Worm (Caenorhabditis elegans) whole organism, late embryonic: ENCODE measurements around the gene ncl-1.

Source experiments
- K09A11.1 ChIP-seq: sonication (generic microtip); optimal IDR thresholded peaks from 2 replicates; lab custom pipeline; 2017; ENCODE audit warnings: antibody characterized with exemption, mild to moderate bottlenecking, missing genetic modification characterization, missing compliant biosample characterization; ENCODE audit not compliant: insufficient read depth
- Y22D7AL.16 ChIP-seq: sonication (generic microtip); optimal IDR thresholded peaks from 2 replicates; lab custom pipeline; 2016; ENCODE audit warnings: missing genetic modification characterization, missing compliant biosample characterization
- ama-1 ChIP-seq: fragments of 150-350 bp; optimal IDR thresholded peaks from 2 replicates; lab custom pipeline; 2014
- ceh-48 ChIP-seq: sonication (generic microtip); optimal IDR thresholded peaks from 2 replicates; lab custom pipeline; 2016; ENCODE audit warnings: missing genetic modification characterization, inconsistent platforms, missing compliant biosample characterization
- fkh-10 ChIP-seq: fragments of 150-350 bp; optimal IDR thresholded peaks from 2 replicates; lab custom pipeline; 2014; ENCODE audit warnings: missing biosample characterization, missing genetic modification reagents, missing genetic modification characterization
- lim-6 ChIP-seq: sonication (generic microtip); optimal IDR thresholded peaks from 2 replicates; lab custom pipeline; 2016; ENCODE audit warnings: missing genetic modification characterization, missing compliant biosample characterization
- mec-3 ChIP-seq: sonication (generic microtip); optimal IDR thresholded peaks from 2 replicates; lab custom pipeline; 2016; ENCODE audit warnings: borderline replicate concordance, missing genetic modification characterization, missing compliant biosample characterization
- nfya-1 ChIP-seq: sonication (generic microtip); optimal IDR thresholded peaks from 2 replicates; lab custom pipeline; 2017; ENCODE audit warnings: missing genetic modification characterization, mild to moderate bottlenecking, missing compliant biosample characterization, antibody characterized with exemption, moderate library complexity
- nhr-11 ChIP-seq: fragments of 150-350 bp; optimal IDR thresholded peaks from 2 replicates; lab custom pipeline; 2014; ENCODE audit warnings: missing biosample characterization, missing genetic modification characterization
- pax-1 ChIP-seq: fragments of 150-350 bp; optimal IDR thresholded peaks from 2 replicates; lab custom pipeline; 2014; ENCODE audit warnings: missing biosample characterization, missing genetic modification characterization
- rnt-1 ChIP-seq: sonication (generic microtip); optimal IDR thresholded peaks from 2 replicates; lab custom pipeline; 2016; ENCODE audit warnings: missing genetic modification characterization, missing compliant biosample characterization
- sox-2 ChIP-seq: fragments of 200-800 bp; sonication (Bioruptor generic); IDR thresholded peaks from 2 replicates; pipeline ENCODE4 v1.3.6; 2022; ENCODE audit warnings: missing genetic modification reagents, missing genetic modification characterization, missing compliant biosample characterization

DNA sequence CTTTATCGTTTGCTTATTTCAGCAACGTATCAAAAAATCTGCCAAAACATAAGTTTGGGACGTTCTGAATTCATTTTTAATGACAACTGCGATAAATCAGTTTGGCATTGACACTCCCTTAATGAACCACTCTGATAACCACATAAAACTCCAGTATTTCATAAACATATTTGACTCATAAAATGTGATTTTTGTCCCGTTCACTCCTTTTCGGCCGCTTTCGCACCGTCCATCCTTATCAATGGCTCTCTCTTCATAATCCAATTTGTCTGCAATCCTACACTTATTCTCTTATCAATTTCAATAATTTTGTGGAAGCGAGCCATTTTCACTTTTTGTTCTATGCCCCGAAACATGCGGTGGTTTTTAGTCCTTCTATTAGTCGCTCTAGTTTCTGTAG lies 39.0 kb downstream of the ncl-1 start, which contains the start of gene pcp-1:
- no peak for TF ChIP-seq pax-1 (tag; lab: Kevin White, UChicago)
- TF ChIP-seq fkh-10 (GFP tag; lab: Kevin White, UChicago) = no peak
- no peak for TF ChIP-seq mec-3 (tag; lab: Kevin White, UChicago)
- TF ChIP-seq ceh-48 (tag; lab: Kevin White, UChicago) = no peak
- no peak for TF ChIP-seq Y22D7AL.16 (tag; lab: Kevin White, UChicago)
- TF ChIP-seq ama-1 (lab: Kevin White, UChicago) = no peak
- TF ChIP-seq K09A11.1 (tag; lab: Kevin White, UChicago) = no peak
- TF ChIP-seq nfya-1 (tag; lab: Kevin White, UChicago) = no peak
- TF ChIP-seq nhr-11 = no peak
- no peak for TF ChIP-seq sox-2
- no peak for TF ChIP-seq lim-6 (tag; lab: Kevin White, UChicago)
- no peak for TF ChIP-seq rnt-1
